Fruit fly (Drosophila melanogaster): ENCODE data around the gene RpS13.

The RpS13 gene

dm6 chr2L:8344536-8344935, 19.9 kb downstream of the RpS13 start:
- TF ChIP-seq h (optimal IDR thresholded peaks at IDR 0.05) (no peak), Myc (optimal IDR thresholded peaks at IDR 0.05) (no peak), ttk (optimal IDR thresholded peaks at IDR 0.05) (no peak), Sin3A (optimal IDR thresholded peaks at IDR 0.05) (no peak), insv (optimal IDR thresholded peaks at IDR 0.05) (no peak), psq (optimal IDR thresholded peaks at IDR 0.05) (no peak)

dm6 chr2L:8342395-8342794, 22.1 kb downstream of the RpS13 start, which contains the start of gene CG14273:
TSS of gene CG14273 (plus strand) at chr2L:8342695.
- no peak for TF ChIP-seq Myc (optimal IDR thresholded peaks at IDR 0.05)
- no peak for TF ChIP-seq h (optimal IDR thresholded peaks at IDR 0.05)
- no peak for TF ChIP-seq Sin3A (optimal IDR thresholded peaks at IDR 0.05)
- TF ChIP-seq psq (optimal IDR thresholded peaks at IDR 0.05), result no peak
- no peak for TF ChIP-seq insv (optimal IDR thresholded peaks at IDR 0.05)
- TF ChIP-seq ttk (optimal IDR thresholded peaks at IDR 0.05), result no peak

dm6 chr2L:8339751-8340349, 24.6 kb downstream of the RpS13 start:
- TF ChIP-seq insv (optimal IDR thresholded peaks at IDR 0.05) (no peak), Myc (optimal IDR thresholded peaks at IDR 0.05) (no peak), h (optimal IDR thresholded peaks at IDR 0.05) (no peak), ttk (optimal IDR thresholded peaks at IDR 0.05) (no peak), Sin3A (optimal IDR thresholded peaks at IDR 0.05) (no peak), psq (optimal IDR thresholded peaks at IDR 0.05) (no peak)

- TF ChIP-seq ttk (optimal IDR thresholded peaks at IDR 0.05), result no peak
- TF ChIP-seq h (optimal IDR thresholded peaks at IDR 0.05), result no peak
These were observed 26.4 kb downstream of the RpS13 start, which contains the start of gene witty for dm6 chr2L:8338039-8338438. TSS of gene witty (plus strand) at chr2L:8338287.

- no peak for TF ChIP-seq insv (optimal IDR thresholded peaks at IDR 0.05)
- no peak for TF ChIP-seq h (optimal IDR thresholded peaks at IDR 0.05)
- TF ChIP-seq Sin3A (optimal IDR thresholded peaks at IDR 0.05), result no peak
- no peak for TF ChIP-seq Myc (optimal IDR thresholded peaks at IDR 0.05)
- no peak for TF ChIP-seq psq (optimal IDR thresholded peaks at IDR 0.05)
- no peak for TF ChIP-seq ttk (optimal IDR thresholded peaks at IDR 0.05)
These were observed 29.8 kb downstream of the RpS13 start for dm6 chr2L:8334705-8335104.

dm6 chr2L:8333624-8334023, 30.8 kb downstream of the RpS13 start:
- no peak for TF ChIP-seq psq (optimal IDR thresholded peaks at IDR 0.05)
- TF ChIP-seq h (optimal IDR thresholded peaks at IDR 0.05), result no peak
- no peak for TF ChIP-seq insv (optimal IDR thresholded peaks at IDR 0.05)
- no peak for TF ChIP-seq Myc (optimal IDR thresholded peaks at IDR 0.05)
- TF ChIP-seq ttk (optimal IDR thresholded peaks at IDR 0.05), result no peak
- TF ChIP-seq Sin3A (optimal IDR thresholded peaks at IDR 0.05), result no peak

dm6 chr2L:8333185-8333584, 31.3 kb downstream of the RpS13 start:
- TF ChIP-seq insv (optimal IDR thresholded peaks at IDR 0.05) (no peak), ttk (optimal IDR thresholded peaks at IDR 0.05) (no peak), psq (optimal IDR thresholded peaks at IDR 0.05) (no peak), Sin3A (optimal IDR thresholded peaks at IDR 0.05) (no peak), h (optimal IDR thresholded peaks at IDR 0.05) (no peak), Myc (optimal IDR thresholded peaks at IDR 0.05) (no peak)

- TF ChIP-seq Sin3A (optimal IDR thresholded peaks at IDR 0.05), result no peak
- TF ChIP-seq ttk (optimal IDR thresholded peaks at IDR 0.05), result no peak
- no peak for TF ChIP-seq insv (optimal IDR thresholded peaks at IDR 0.05)
- TF ChIP-seq h (optimal IDR thresholded peaks at IDR 0.05), result no peak
- TF ChIP-seq psq (optimal IDR thresholded peaks at IDR 0.05), result no peak
- TF ChIP-seq Myc (optimal IDR thresholded peaks at IDR 0.05), result no peak
These were observed 35.9 kb downstream of the RpS13 start for dm6 chr2L:8328526-8329097.

dm6 chr2L:8327783-8328327, 36.6 kb downstream of the RpS13 start:
- TF ChIP-seq insv (optimal IDR thresholded peaks at IDR 0.05) (no peak), psq (optimal IDR thresholded peaks at IDR 0.05) (no peak), h (optimal IDR thresholded peaks at IDR 0.05) (no peak), Sin3A (optimal IDR thresholded peaks at IDR 0.05) (no peak), ttk (optimal IDR thresholded peaks at IDR 0.05) (no peak), Myc (optimal IDR thresholded peaks at IDR 0.05) (no peak)

- TF ChIP-seq Myc (optimal IDR thresholded peaks at IDR 0.05), result no peak
- no peak for TF ChIP-seq insv (optimal IDR thresholded peaks at IDR 0.05)
- TF ChIP-seq Sin3A (optimal IDR thresholded peaks at IDR 0.05), result no peak
- TF ChIP-seq ttk (optimal IDR thresholded peaks at IDR 0.05), result no peak
- TF ChIP-seq psq (optimal IDR thresholded peaks at IDR 0.05), result no peak
- no peak for TF ChIP-seq h (optimal IDR thresholded peaks at IDR 0.05)
These were observed 37.2 kb downstream of the RpS13 start, which contains the start of gene CG14275 for dm6 chr2L:8327272-8327555. TSS of gene CG14275 (plus strand) at chr2L:8327456.

- no peak for TF ChIP-seq Sin3A (optimal IDR thresholded peaks at IDR 0.05)
These were observed 37.8 kb downstream of the RpS13 start for dm6 chr2L:8326414-8327271.

dm6 chr2L:8325150-8325549, 39.3 kb downstream of the RpS13 start, which contains the start of gene CG7781:
TSS of gene CG7781 (minus strand) at chr2L:8325409.
- TF ChIP-seq Sin3A (optimal IDR thresholded peaks at IDR 0.05), result no peak
- TF ChIP-seq h (optimal IDR thresholded peaks at IDR 0.05), result no peak
- no peak for TF ChIP-seq psq (optimal IDR thresholded peaks at IDR 0.05)
- TF ChIP-seq insv (optimal IDR thresholded peaks at IDR 0.05), result no peak
- TF ChIP-seq ttk (optimal IDR thresholded peaks at IDR 0.05), result no peak
- no peak for TF ChIP-seq Myc (optimal IDR thresholded peaks at IDR 0.05)

Measured in Kc167 (cell line).